Fruit fly (Drosophila melanogaster) whole organism, adult: Measurements from ENCODE around the gene yuri.

Experiments
- CG11617 ChIP-seq: fragments of 200-800 bp; sonication (Bioruptor generic); optimal IDR thresholded peaks from 2 replicates; lab custom pipeline; 2017; ENCODE audit warnings: mild to moderate bottlenecking, missing biosample characterization, missing genetic modification reagents, missing genetic modification characterization
- CG33017 ChIP-seq: fragments of 200-800 bp; sonication (Bioruptor generic); optimal IDR thresholded peaks from 2 replicates; lab custom pipeline; 2018; ENCODE audit warnings: missing biosample characterization, mild to moderate bottlenecking, missing genetic modification characterization, moderate library complexity
- CG5204 ChIP-seq: fragments of 200-800 bp; sonication (Bioruptor generic); optimal IDR thresholded peaks from 2 replicates; lab custom pipeline; 2016; ENCODE audit warnings: missing biosample characterization, missing genetic modification characterization
- CG7045 ChIP-seq: fragments of 200-800 bp; sonication (Bioruptor generic); optimal IDR thresholded peaks from 2 replicates; lab custom pipeline; 2017; ENCODE audit warnings: missing biosample characterization, mild to moderate bottlenecking, missing genetic modification characterization
- CG7101 ChIP-seq: fragments of 200-800 bp; sonication (Bioruptor generic); optimal IDR thresholded peaks from 2 replicates; lab custom pipeline; 2018; ENCODE audit warnings: missing biosample characterization, mild to moderate bottlenecking, missing genetic modification characterization, moderate library complexity
- Crg-1 ChIP-seq: fragments of 200-800 bp; sonication (Bioruptor generic); optimal IDR thresholded peaks from 2 replicates; lab custom pipeline; 2016; ENCODE audit warnings: missing biosample characterization, missing genetic modification characterization
- Hr96 ChIP-seq: fragments of 200-800 bp; sonication (Bioruptor generic); optimal IDR thresholded peaks from 2 replicates; lab custom pipeline; 2016; ENCODE audit warnings: missing biosample characterization, missing genetic modification characterization
- Mnt ChIP-seq: fragments of 200-800 bp; sonication (Bioruptor generic); optimal IDR thresholded peaks from 2 replicates; lab custom pipeline; 2016; ENCODE audit warnings: missing biosample characterization, mild to moderate bottlenecking, missing genetic modification characterization
- bab1 ChIP-seq: fragments of 200-800 bp; sonication (Bioruptor generic); optimal IDR thresholded peaks from 3 replicates; lab custom pipeline; 2019; ENCODE audit warnings: missing biosample characterization, mild to moderate bottlenecking, missing genetic modification characterization, moderate library complexity
- cnc ChIP-seq, 2 experiments: fragments of >200 bp; optimal IDR thresholded peaks; 2 replicates each; lab custom pipeline; 2017
- kay ChIP-seq: fragments of 200-800 bp; sonication (Bioruptor generic); peaks from one replicate; lab custom pipeline; 2016; ENCODE audit warnings: missing biosample characterization, missing genetic modification characterization, borderline replicate concordance
- ovo ChIP-seq: fragments of 200-800 bp; sonication (Bioruptor generic); optimal IDR thresholded peaks from 2 replicates; lab custom pipeline; 2016; ENCODE audit warnings: missing biosample characterization, missing genetic modification characterization
- tj ChIP-seq: fragments of 200-800 bp; sonication (Bioruptor generic); optimal IDR thresholded peaks from 3 replicates; lab custom pipeline; 2017; ENCODE audit warnings: missing biosample characterization, mild to moderate bottlenecking, missing genetic modification characterization, moderate library complexity
- toe ChIP-seq: fragments of 200-800 bp; sonication (Bioruptor generic); optimal IDR thresholded peaks from 2 replicates; lab custom pipeline; 2016; ENCODE audit warnings: missing biosample characterization, missing genetic modification characterization

DNA sequence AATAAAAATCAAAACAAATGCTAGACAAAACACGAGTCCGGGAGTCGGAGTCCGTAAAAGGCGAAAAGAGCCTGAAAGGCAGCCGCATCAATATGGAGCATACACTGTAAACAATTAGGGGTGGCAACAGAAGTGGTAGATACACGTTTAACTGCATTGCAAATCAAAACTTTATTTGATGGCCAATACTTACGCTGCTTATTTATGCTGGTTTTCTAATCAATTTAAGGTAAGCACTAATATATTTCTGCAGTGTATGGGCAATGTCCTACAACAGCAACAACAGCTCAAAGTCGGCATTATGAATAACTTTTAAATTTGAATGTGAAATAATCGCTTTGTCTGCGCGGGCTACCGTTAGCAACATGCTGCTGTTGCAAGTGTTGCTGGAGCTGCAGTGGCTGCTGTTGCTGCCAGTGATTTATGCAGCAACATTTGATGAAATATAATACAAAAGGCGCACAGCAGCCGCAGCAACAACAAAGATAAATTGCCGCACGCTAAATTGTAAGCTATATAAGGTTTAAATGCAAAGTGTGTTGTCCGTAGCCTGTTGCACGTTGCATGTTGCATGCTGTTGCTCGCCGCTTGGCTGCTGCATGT, 9.1 kb upstream of the yuri start:
- TF ChIP-seq tj (GFP tag; lab: Kevin White, UChicago) (no peak), CG11617 (GFP tag; lab: Kevin White, UChicago) (no peak), Mnt (GFP tag; lab: Kevin White, UChicago) (no peak), Hr96 (GFP tag; lab: Kevin White, UChicago) (no peak), kay (GFP tag; lab: Kevin White, UChicago) (no peak), Crg-1 (GFP tag; lab: Kevin White, UChicago) (no peak), toe (no peak), CG5204 (GFP tag; lab: Kevin White, UChicago) (no peak), CG7045 (GFP tag; lab: Kevin White, UChicago) (no peak), ovo (GFP tag; lab: Kevin White, UChicago) (no peak), bab1 (GFP tag; lab: Kevin White, UChicago) (no peak), CG33017 (tag; lab: Kevin White, UChicago) (no peak), CG7101 (no peak), cnc (optimal IDR thresholded peaks at IDR 0.05; lab: Kevin White, UChicago) (no peak)
